Worm (Caenorhabditis elegans) whole organism, L2 larva: Measurements from ENCODE around the gene Y57G7A.2.
A peak's percentile ranks its signal among the peaks of the same experiment; 100 is the strongest.

Experiments used
- C34F6.9 ChIP-seq: fragments of 150-350 bp; optimal IDR thresholded peaks from 2 replicates; lab custom pipeline; 2014; ENCODE audit warnings: missing biosample characterization, missing genetic modification characterization
- F13H6.1 ChIP-seq: sonication (generic microtip); optimal IDR thresholded peaks from 2 replicates; lab custom pipeline; 2016; ENCODE audit warnings: missing genetic modification characterization, missing compliant biosample characterization
- Y55F3AM.14 ChIP-seq: fragments of 200-800 bp; sonication (Bioruptor generic); optimal IDR thresholded peaks from 2 replicates; lab custom pipeline; 2018; ENCODE audit warnings: mild to moderate bottlenecking, missing genetic modification characterization, missing compliant biosample characterization
- alr-1 ChIP-seq: fragments of 150-350 bp; optimal IDR thresholded peaks from 2 replicates; lab custom pipeline; 2014; ENCODE audit warnings: missing biosample characterization, missing genetic modification characterization
- ama-1 ChIP-seq: fragments of 150-350 bp; optimal IDR thresholded peaks from 2 replicates; lab custom pipeline; 2018; ENCODE audit warnings: inconsistent platforms
- blmp-1 ChIP-seq: sonication (generic microtip); optimal IDR thresholded peaks from 2 replicates; lab custom pipeline; 2017; ENCODE audit warnings: missing genetic modification characterization, mild to moderate bottlenecking, missing compliant biosample characterization, antibody characterized with exemption, moderate library complexity; ENCODE audit not compliant: insufficient read depth
- ceh-82 ChIP-seq: fragments of 150-350 bp; optimal IDR thresholded peaks from 2 replicates; lab custom pipeline; 2014; ENCODE audit warnings: missing biosample characterization, missing genetic modification characterization
- crh-2 ChIP-seq: sonication (generic microtip); optimal IDR thresholded peaks from 2 replicates; lab custom pipeline; 2017; ENCODE audit warnings: missing biosample characterization, missing genetic modification characterization
- dmd-4 ChIP-seq: sonication (generic microtip); optimal IDR thresholded peaks from 2 replicates; lab custom pipeline; 2017; ENCODE audit warnings: missing biosample characterization, missing genetic modification characterization
- egl-27 ChIP-seq: sonication (generic microtip); optimal IDR thresholded peaks from 3 replicates; lab custom pipeline; 2017; ENCODE audit warnings: missing biosample characterization, missing genetic modification reagents, missing genetic modification characterization
- elt-1 ChIP-seq: fragments of 150-350 bp; optimal IDR thresholded peaks from 2 replicates; lab custom pipeline; 2014; ENCODE audit warnings: missing biosample characterization, missing genetic modification characterization
- fos-1 ChIP-seq: fragments of 150-350 bp; optimal IDR thresholded peaks from 2 replicates; lab custom pipeline; 2014; ENCODE audit warnings: missing biosample characterization, missing genetic modification characterization
- gmeb-1 ChIP-seq: fragments of 150-350 bp; optimal IDR thresholded peaks from 2 replicates; lab custom pipeline; 2014; ENCODE audit warnings: missing biosample characterization, missing genetic modification characterization
- lin-11 ChIP-seq: fragments of 150-350 bp; sonication (generic microtip); optimal IDR thresholded peaks from 2 replicates; lab custom pipeline; 2014; ENCODE audit warnings: missing biosample characterization, missing genetic modification characterization, inconsistent platforms, mixed read lengths
- lin-13 ChIP-seq: fragments of 150-350 bp; optimal IDR thresholded peaks from 2 replicates; lab custom pipeline; 2014; ENCODE audit warnings: missing biosample characterization, missing genetic modification reagents, missing genetic modification characterization
- lin-39 ChIP-seq: fragments of 150-350 bp; optimal IDR thresholded peaks from 2 replicates; lab custom pipeline; 2014; ENCODE audit warnings: missing biosample characterization, missing genetic modification reagents, missing genetic modification characterization
- mbf-1 ChIP-seq: sonication (generic microtip); optimal IDR thresholded peaks from 2 replicates; lab custom pipeline; 2017; ENCODE audit warnings: missing biosample characterization, missing genetic modification characterization
- mdl-1 ChIP-seq, 2 experiments: fragments of 150-350 bp in 1 of 2; sonication (generic microtip) in 1 of 2; optimal IDR thresholded peaks; 2 replicates each; lab custom pipeline; 2017; ENCODE audit warnings: missing biosample characterization in 2 of 2, missing genetic modification characterization in 2 of 2
- nhr-10 ChIP-seq: sonication (generic microtip); optimal IDR thresholded peaks from 2 replicates; lab custom pipeline; 2017; ENCODE audit warnings: missing biosample characterization, missing genetic modification characterization
- nhr-12 ChIP-seq: fragments of 150-350 bp; optimal IDR thresholded peaks from 2 replicates; lab custom pipeline; 2014; ENCODE audit warnings: missing biosample characterization, missing genetic modification characterization
- nhr-129 ChIP-seq: fragments of 150-350 bp; optimal IDR thresholded peaks from 2 replicates; lab custom pipeline; 2014; ENCODE audit warnings: missing biosample characterization, missing genetic modification characterization
- nhr-21 ChIP-seq: fragments of 150-350 bp; optimal IDR thresholded peaks from 2 replicates; lab custom pipeline; 2014; ENCODE audit warnings: missing biosample characterization, missing genetic modification characterization
- nhr-6 ChIP-seq: fragments of 150-350 bp; optimal IDR thresholded peaks from 2 replicates; lab custom pipeline; 2014; ENCODE audit warnings: missing biosample characterization, missing genetic modification characterization
- sem-4 ChIP-seq: fragments of 150-350 bp; optimal IDR thresholded peaks from 2 replicates; lab custom pipeline; 2014; ENCODE audit warnings: missing biosample characterization, missing genetic modification reagents, missing genetic modification characterization
- skn-1 ChIP-seq: sonication (generic microtip); optimal IDR thresholded peaks from 2 replicates; lab custom pipeline; 2017; ENCODE audit warnings: missing biosample characterization, missing genetic modification characterization
- sma-3 ChIP-seq: sonication (generic microtip); optimal IDR thresholded peaks from 2 replicates; lab custom pipeline; 2016; ENCODE audit warnings: missing genetic modification reagents, missing genetic modification characterization, missing compliant biosample characterization
- sma-9 ChIP-seq, 2 experiments: fragments of 150-350 bp in 1 of 2; sonication (generic microtip) in 1 of 2; optimal IDR thresholded peaks; 2 replicates each; lab custom pipeline; 2014 to 2016; ENCODE audit warnings: missing genetic modification characterization in 2 of 2, mild to moderate bottlenecking in 1 of 2, missing biosample characterization in 1 of 2, missing compliant biosample characterization in 1 of 2, missing genetic modification reagents in 1 of 2, moderate library complexity in 1 of 2
- unc-39 ChIP-seq: fragments of 150-350 bp; optimal IDR thresholded peaks from 2 replicates; lab custom pipeline; 2014; ENCODE audit warnings: missing biosample characterization, missing genetic modification characterization
- unc-55 ChIP-seq: fragments of 150-350 bp; sonication (generic microtip); optimal IDR thresholded peaks from 3 replicates; lab custom pipeline; 2014; ENCODE audit warnings: missing biosample characterization, missing genetic modification reagents, missing genetic modification characterization
- zag-1 ChIP-seq: fragments of 150-350 bp; optimal IDR thresholded peaks from 2 replicates; lab custom pipeline; 2014; ENCODE audit warnings: missing biosample characterization, missing genetic modification characterization
- ztf-11 ChIP-seq: sonication (generic microtip); optimal IDR thresholded peaks from 2 replicates; lab custom pipeline; 2017; ENCODE audit warnings: missing biosample characterization, missing genetic modification characterization
- ztf-4 ChIP-seq: fragments of 150-350 bp; optimal IDR thresholded peaks from 2 replicates; lab custom pipeline; 2014; ENCODE audit warnings: missing biosample characterization, missing genetic modification characterization

The Y57G7A.2 gene

ce11 chrII:1284985-1285384 is 10.9 kb upstream of the Y57G7A.2 start:
- TF ChIP-seq C34F6.9 (tag; lab: Kevin White, UChicago) (no peak), mdl-1 (tag; optimal IDR thresholded peaks at IDR 0.05; lab: Kevin White, UChicago) (no peak), dmd-4 (tag; lab: Kevin White, UChicago) (no peak), gmeb-1 (tag; lab: Kevin White, UChicago) (no peak), alr-1 (tag; lab: Kevin White, UChicago) (no peak), F13H6.1 (tag; lab: Kevin White, UChicago) (no peak), sma-9 (GFP tag; optimal IDR thresholded peaks at IDR 0.05; lab: Kevin White, UChicago) (no peak), sma-9 (tag; optimal IDR thresholded peaks at IDR 0.05; lab: Kevin White, UChicago) (no peak)
- TF ChIP-seq, all 48 proteins: peak for 0

DNA sequence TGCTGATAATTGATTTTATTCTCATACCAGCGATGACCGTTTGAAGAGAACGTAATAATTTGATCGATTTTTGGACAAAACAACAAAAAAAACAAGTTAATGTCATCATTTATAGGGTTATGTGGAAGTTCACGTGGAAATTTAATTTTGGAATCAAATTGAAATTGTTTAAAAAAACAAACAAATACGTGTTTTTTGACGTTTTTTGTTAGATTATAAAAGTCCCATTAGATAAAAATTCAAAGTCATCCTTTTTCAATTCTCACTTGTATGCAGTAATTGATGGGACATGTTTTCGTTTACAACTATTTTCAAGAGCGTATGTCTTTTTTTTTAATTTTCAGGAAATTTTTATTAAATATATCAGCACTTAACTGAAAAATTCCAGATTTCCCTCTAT is 10.4 kb upstream of the Y57G7A.2 start, which contains the start of the genes Y57G7A.6 and Y57G7A.3:
TSS of gene Y57G7A.6 (minus strand) at position 101 of the 400 bp plus-strand sequence.
TSS of gene Y57G7A.3 (plus strand) at position 269 of the 400 bp plus-strand sequence.
- TF ChIP-seq crh-2 (tag; lab: Kevin White, UChicago): no peak
- TF ChIP-seq ztf-11 (tag; lab: Kevin White, UChicago): no peak
- TF ChIP-seq sma-9 (GFP tag; optimal IDR thresholded peaks at IDR 0.05; lab: Kevin White, UChicago): no peak
- TF ChIP-seq sma-9 (tag; optimal IDR thresholded peaks at IDR 0.05; lab: Kevin White, UChicago): no peak
- TF ChIP-seq unc-55 (GFP tag; lab: Kevin White, UChicago): no peak
- no peak for TF ChIP-seq blmp-1 (tag; lab: Kevin White, UChicago)
- no peak for TF ChIP-seq ama-1
- no peak for TF ChIP-seq C34F6.9 (tag; lab: Kevin White, UChicago)
- TF ChIP-seq F13H6.1 (tag; lab: Kevin White, UChicago): no peak
- TF ChIP-seq egl-27 (tag; lab: Kevin White, UChicago): no peak
- no peak for TF ChIP-seq ztf-4
- TF ChIP-seq nhr-10 (tag; lab: Kevin White, UChicago): no peak
- TF ChIP-seq mbf-1: no peak
- no peak for TF ChIP-seq elt-1 (tag; lab: Kevin White, UChicago)
- no peak for TF ChIP-seq nhr-12 (tag; lab: Kevin White, UChicago)
- TF ChIP-seq alr-1 (tag; lab: Kevin White, UChicago): no peak
- no peak for TF ChIP-seq lin-13 (GFP tag; lab: Kevin White, UChicago)
- TF ChIP-seq zag-1 (tag; lab: Kevin White, UChicago): no peak
- no peak for TF ChIP-seq sem-4 (tag; lab: Kevin White, UChicago)
- no peak for TF ChIP-seq lin-11 (tag; lab: Kevin White, UChicago)
- TF ChIP-seq fos-1 (tag; lab: Kevin White, UChicago): no peak

DNA sequence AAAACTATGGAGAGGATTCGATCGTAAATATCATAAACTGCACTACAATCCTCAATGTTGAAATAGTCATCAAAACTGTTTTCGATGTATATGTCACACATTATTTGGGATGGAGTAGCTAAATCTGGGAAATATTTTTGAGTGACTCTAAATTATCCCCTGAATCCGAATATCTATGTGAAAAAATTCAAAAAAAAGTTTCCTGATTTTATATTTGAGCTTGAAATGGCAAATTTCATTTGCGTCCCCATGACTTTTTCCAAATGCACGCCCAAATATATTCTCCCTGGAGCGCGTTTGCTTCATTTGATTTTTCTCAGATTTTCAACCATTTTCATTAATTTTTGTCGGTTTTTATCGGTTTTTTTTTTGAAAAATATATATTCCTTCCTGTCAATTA is 2.7 kb upstream of the Y57G7A.2 start, which contains the start of gene srz-64:
TSS of gene srz-64 (minus strand) at position 101 of the 400 bp plus-strand sequence.
- no peak for TF ChIP-seq crh-2 (tag; lab: Kevin White, UChicago)
- TF ChIP-seq nhr-6 (tag; lab: Kevin White, UChicago): no peak
- no peak for TF ChIP-seq nhr-129
- no peak for TF ChIP-seq lin-39 (tag; lab: Kevin White, UChicago)
- no peak for TF ChIP-seq Y55F3AM.14
- no peak for TF ChIP-seq egl-27 (tag; lab: Kevin White, UChicago)
- no peak for TF ChIP-seq nhr-12 (tag; lab: Kevin White, UChicago)
- no peak for TF ChIP-seq ceh-82
- TF ChIP-seq sem-4 (tag; lab: Kevin White, UChicago): no peak
- TF ChIP-seq mdl-1 (tag; optimal IDR thresholded peaks at IDR 0.05; lab: Kevin White, UChicago): no peak
- TF ChIP-seq skn-1 (tag; lab: Kevin White, UChicago): no peak
- TF ChIP-seq sma-3 (GFP tag; lab: Kevin White, UChicago): no peak
- TF ChIP-seq unc-39 (tag; lab: Kevin White, UChicago): no peak
- no peak for TF ChIP-seq ztf-11 (tag; lab: Kevin White, UChicago)
- TF ChIP-seq nhr-21 (tag; lab: Kevin White, UChicago): no peak
- TF ChIP-seq lin-13 (GFP tag; lab: Kevin White, UChicago): no peak

ce11 chrII:1297044-1297696 is 1.3 kb downstream of the Y57G7A.2 start:
- peak; percentile 1 for TF ChIP-seq fos-1 (tag; lab: Kevin White, UChicago)
- TF ChIP-seq nhr-129: no peak

- TF ChIP-seq fos-1 (tag; lab: Kevin White, UChicago): peak; percentile 1
- TF ChIP-seq sma-3 (GFP tag; lab: Kevin White, UChicago): no peak
Measured at ce11 chrII:1297697-1298093, 1.8 kb downstream of the Y57G7A.2 start.
